Worm (Caenorhabditis elegans) whole organism, young adult: ENCODE measurements around the gene ech-3.

Source experiments
- B0035.1 ChIP-seq: sonication (generic microtip); optimal IDR thresholded peaks from 2 replicates; lab custom pipeline; 2016; ENCODE audit warnings: missing genetic modification characterization, mild to moderate bottlenecking, missing compliant biosample characterization, missing genotype, missing genetic modification reagents
- C17E4.6 ChIP-seq: fragments of 200-800 bp; sonication (Bioruptor generic); IDR thresholded peaks from 2 replicates; pipeline ENCODE4 v1.3.6; 2022; ENCODE audit warnings: missing genetic modification reagents, missing genetic modification characterization, missing compliant biosample characterization
- F22D6.2 ChIP-seq: sonication (generic microtip); optimal IDR thresholded peaks from 2 replicates; lab custom pipeline; 2016; ENCODE audit warnings: mild to moderate bottlenecking, missing genetic modification characterization, missing compliant biosample characterization
- F37B4.10 ChIP-seq: fragments of 200-800 bp; sonication (Bioruptor generic); IDR thresholded peaks from 2 replicates; pipeline ENCODE4 v1.3.6; 2022; ENCODE audit warnings: missing genetic modification characterization, missing compliant biosample characterization
- F55B11.4 ChIP-seq: sonication (generic microtip); optimal IDR thresholded peaks from 2 replicates; lab custom pipeline; 2016; ENCODE audit warnings: missing compliant biosample characterization, missing genetic modification characterization, borderline replicate concordance; ENCODE audit not compliant: insufficient read depth
- F57A8.1 ChIP-seq: fragments of 200-800 bp; sonication (Bioruptor generic); optimal IDR thresholded peaks from 2 replicates; lab custom pipeline; 2018; ENCODE audit warnings: mild to moderate bottlenecking, missing genetic modification characterization, moderate library complexity, missing compliant biosample characterization
- K12H6.12 ChIP-seq: fragments of 200-800 bp; sonication (Bioruptor generic); optimal IDR thresholded peaks from 2 replicates; lab custom pipeline; 2018; ENCODE audit warnings: mild to moderate bottlenecking, missing genetic modification characterization, missing compliant biosample characterization
- T26A5.8 ChIP-seq: sonication (generic microtip); optimal IDR thresholded peaks from 2 replicates; lab custom pipeline; 2016; ENCODE audit warnings: missing genetic modification characterization, missing compliant biosample characterization
- Y56A3A.18 ChIP-seq: fragments of 200-800 bp; sonication (Bioruptor generic); IDR thresholded peaks from 2 replicates; pipeline ENCODE4 v1.3.6; 2022; ENCODE audit warnings: missing genetic modification reagents, missing genetic modification characterization, missing compliant biosample characterization
- Y67H2A.10 ChIP-seq: fragments of 200-800 bp; sonication (Bioruptor generic); conservative IDR thresholded peaks from 2 replicates; pipeline ENCODE4 v1.3.6; 2022; ENCODE audit warnings: missing genetic modification reagents, missing genetic modification characterization, missing compliant biosample characterization
- Y79H2A.3 ChIP-seq: fragments of 200-800 bp; sonication (Bioruptor generic); conservative IDR thresholded peaks from 2 replicates; pipeline ENCODE4 v1.3.6; 2022; ENCODE audit warnings: missing genetic modification reagents, missing genetic modification characterization, missing compliant biosample characterization
- ZK185.1 ChIP-seq: sonication (generic microtip); optimal IDR thresholded peaks from 2 replicates; lab custom pipeline; 2016; ENCODE audit warnings: mild to moderate bottlenecking, missing genetic modification characterization, missing compliant biosample characterization; ENCODE audit not compliant: poor library complexity, severe bottlenecking
- attf-5 ChIP-seq: fragments of 200-800 bp; sonication (Bioruptor generic); optimal IDR thresholded peaks from 2 replicates; lab custom pipeline; 2018; ENCODE audit warnings: mild to moderate bottlenecking, missing genetic modification characterization, missing compliant biosample characterization
- attf-6 ChIP-seq: fragments of 200-800 bp; sonication (Bioruptor generic); IDR thresholded peaks from 2 replicates; pipeline ENCODE4 v1.3.6; 2022; ENCODE audit warnings: missing genetic modification reagents, missing genetic modification characterization, missing compliant biosample characterization
- cebp-1 ChIP-seq, 2 experiments: fragments of 200-800 bp in 1 of 2; sonication (Bioruptor generic) in 1 of 2; sonication (generic microtip) in 1 of 2; IDR thresholded peaks in 1 of 2; optimal IDR thresholded peaks in 1 of 2; 2 replicates each; pipeline versions ENCODE4 v1.3.6 to Lab custom; 2017 to 2022; ENCODE audit warnings: missing compliant biosample characterization in 2 of 2, missing genetic modification characterization in 2 of 2, mild to moderate bottlenecking in 1 of 2, missing genetic modification reagents in 1 of 2, moderate library complexity in 1 of 2
- ceh-79 ChIP-seq: sonication (generic microtip); optimal IDR thresholded peaks from 2 replicates; lab custom pipeline; 2017; ENCODE audit warnings: mild to moderate bottlenecking, missing genetic modification characterization, missing compliant biosample characterization
- die-1 ChIP-seq: sonication (generic microtip); optimal IDR thresholded peaks from 2 replicates; lab custom pipeline; 2016; ENCODE audit warnings: missing genotype, mild to moderate bottlenecking, missing genetic modification characterization, missing compliant biosample characterization
- dpff-1 ChIP-seq: sonication (generic microtip); optimal IDR thresholded peaks from 2 replicates; lab custom pipeline; 2017; ENCODE audit warnings: mild to moderate bottlenecking, missing genetic modification characterization, missing compliant biosample characterization
- dpl-1 ChIP-seq: fragments of 150-350 bp; optimal IDR thresholded peaks from 2 replicates; lab custom pipeline; 2014; ENCODE audit warnings: missing biosample characterization, missing genetic modification reagents, missing genetic modification characterization
- fkh-3 ChIP-seq: sonication (generic microtip); optimal IDR thresholded peaks from 2 replicates; lab custom pipeline; 2016; ENCODE audit warnings: mild to moderate bottlenecking, missing genetic modification characterization, missing compliant biosample characterization
- hlh-26 ChIP-seq: fragments of 200-800 bp; sonication (Bioruptor generic); conservative IDR thresholded peaks from 2 replicates; pipeline ENCODE4 v1.3.6; 2022; ENCODE audit warnings: missing genetic modification reagents, missing genetic modification characterization, missing compliant biosample characterization
- hmg-20 ChIP-seq: fragments of 200-800 bp; sonication (Bioruptor generic); IDR thresholded peaks from 2 replicates; pipeline ENCODE4 v1.3.6; 2022; ENCODE audit warnings: missing genetic modification reagents, missing genetic modification characterization, missing compliant biosample characterization
- hrde-1 ChIP-seq: sonication (generic microtip); optimal IDR thresholded peaks from 2 replicates; lab custom pipeline; 2016; ENCODE audit warnings: missing genetic modification characterization, mild to moderate bottlenecking, missing compliant biosample characterization, moderate library complexity, missing genotype, missing genetic modification reagents, borderline replicate concordance
- let-526 ChIP-seq: fragments of 200-800 bp; sonication (Bioruptor generic); IDR thresholded peaks from 2 replicates; pipeline ENCODE4 v1.3.6; 2022; ENCODE audit warnings: missing genetic modification reagents, missing genetic modification characterization, missing compliant biosample characterization
- let-607 ChIP-seq, 2 experiments: fragments of 200-800 bp in 1 of 2; sonication (Bioruptor generic) in 1 of 2; sonication (generic microtip) in 1 of 2; optimal IDR thresholded peaks; 2 replicates each; lab custom pipeline; 2016 to 2018; ENCODE audit warnings: mild to moderate bottlenecking in 2 of 2, missing compliant biosample characterization in 2 of 2, missing genetic modification characterization in 2 of 2, moderate library complexity in 2 of 2, missing genotype in 1 of 2
- lin-54 ChIP-seq: fragments of 200-800 bp; sonication (Bioruptor generic); optimal IDR thresholded peaks from 2 replicates; lab custom pipeline; 2018; ENCODE audit warnings: mild to moderate bottlenecking, missing genetic modification characterization, missing compliant biosample characterization
- lsl-1 ChIP-seq: fragments of 200-800 bp; sonication (Bioruptor generic); optimal IDR thresholded peaks from 2 replicates; lab custom pipeline; 2018; ENCODE audit warnings: mild to moderate bottlenecking, missing genetic modification characterization, moderate library complexity, missing compliant biosample characterization
- madf-10 ChIP-seq: sonication (generic microtip); optimal IDR thresholded peaks from 2 replicates; lab custom pipeline; 2016; ENCODE audit warnings: mild to moderate bottlenecking, missing genetic modification characterization, missing compliant biosample characterization
- madf-6 ChIP-seq: fragments of 200-800 bp; sonication (Bioruptor generic); IDR thresholded peaks from 2 replicates; pipeline ENCODE4 v1.3.6; 2022; ENCODE audit warnings: missing genetic modification reagents, missing genetic modification characterization, missing compliant biosample characterization
- madf-8 ChIP-seq: fragments of 200-800 bp; sonication (Bioruptor generic); conservative IDR thresholded peaks from 2 replicates; pipeline ENCODE4 v1.3.6; 2022; ENCODE audit warnings: missing genetic modification reagents, missing genetic modification characterization, missing compliant biosample characterization
- mes-4 ChIP-seq: sonication (generic microtip); optimal IDR thresholded peaks from 2 replicates; lab custom pipeline; 2016; ENCODE audit warnings: missing genotype, missing genetic modification characterization, missing compliant biosample characterization
- nhr-90 ChIP-seq: sonication (generic microtip); optimal IDR thresholded peaks from 2 replicates; lab custom pipeline; 2016; ENCODE audit warnings: missing genotype, mild to moderate bottlenecking, missing genetic modification characterization, missing compliant biosample characterization
- rpc-1 ChIP-seq, 2 experiments: fragments of 150-350 bp in 1 of 2; sonication (generic microtip) in 1 of 2; optimal IDR thresholded peaks; 2 replicates each; lab custom pipeline; 2014 to 2018; ENCODE audit warnings: missing biosample characterization in 1 of 2, missing genetic modification characterization in 1 of 2, missing genetic modification reagents in 1 of 2, missing genotype in 1 of 2
- snpc-4 ChIP-seq, 5 experiments: fragments of 150-350 bp in 1 of 5; sonication (generic microtip) in 4 of 5; optimal IDR thresholded peaks; 2 replicates each; lab custom pipeline; 2014 to 2018; ENCODE audit warnings: missing genetic modification characterization in 5 of 5, missing biosample characterization in 3 of 5, antibody characterized with exemption in 2 of 5, mild to moderate bottlenecking in 2 of 5, missing compliant biosample characterization in 2 of 5, missing genotype in 2 of 5, moderate library complexity in 2 of 5, missing genetic modification reagents in 1 of 5
- somi-1 ChIP-seq: fragments of 200-800 bp; sonication (Bioruptor generic); optimal IDR thresholded peaks from 2 replicates; lab custom pipeline; 2018; ENCODE audit warnings: mild to moderate bottlenecking, missing genetic modification characterization, missing compliant biosample characterization
- unc-62 ChIP-seq: fragments of 150-350 bp; optimal IDR thresholded peaks from 2 replicates; lab custom pipeline; 2014; ENCODE audit warnings: missing biosample characterization, missing genetic modification reagents, missing genetic modification characterization
- xnd-1 ChIP-seq: sonication (generic microtip); optimal IDR thresholded peaks from 2 replicates; lab custom pipeline; 2016; ENCODE audit warnings: missing genotype, missing genetic modification reagents, missing genetic modification characterization, missing compliant biosample characterization
- ztf-18 ChIP-seq: sonication (generic microtip); optimal IDR thresholded peaks from 2 replicates; lab custom pipeline; 2016; ENCODE audit warnings: missing genotype, mild to moderate bottlenecking, missing genetic modification characterization, missing compliant biosample characterization
- ztf-22 ChIP-seq: fragments of 200-800 bp; sonication (Bioruptor generic); optimal IDR thresholded peaks from 2 replicates; lab custom pipeline; 2018; ENCODE audit warnings: mild to moderate bottlenecking, missing genetic modification characterization, moderate library complexity, missing compliant biosample characterization
- ztf-26 ChIP-seq: sonication (generic microtip); optimal IDR thresholded peaks from 2 replicates; lab custom pipeline; 2017; ENCODE audit warnings: missing genetic modification characterization, missing compliant biosample characterization

The ech-3 gene

DNA sequence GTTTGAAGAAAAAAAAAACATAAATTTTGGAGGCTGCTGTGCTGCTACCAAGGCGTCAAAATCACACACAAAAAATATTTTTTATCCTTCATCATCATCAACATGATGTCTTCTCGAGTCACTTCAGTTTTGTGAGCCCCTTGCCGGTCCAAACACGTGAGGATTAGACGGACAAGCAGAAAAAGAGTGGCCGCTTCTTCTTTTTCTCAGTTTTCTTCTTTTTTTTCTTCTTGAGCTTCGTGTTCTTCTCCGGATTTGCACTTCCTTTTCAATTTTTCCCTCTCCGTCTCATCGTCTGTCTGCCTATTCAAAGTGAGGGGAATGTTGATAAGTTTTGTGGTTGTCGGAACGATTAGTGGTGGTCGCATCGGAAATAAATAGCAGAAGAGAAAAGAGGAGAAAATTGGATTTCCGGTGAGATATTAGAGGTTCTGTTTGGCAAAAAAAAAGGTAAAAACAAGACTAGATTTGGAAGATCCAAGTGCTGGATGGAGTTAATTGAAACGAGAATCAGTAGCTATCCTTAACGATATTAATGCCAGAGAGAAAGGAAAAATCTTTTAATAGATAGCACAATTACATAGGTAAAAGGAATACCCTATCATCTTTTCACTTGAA is 41.5 kb upstream of the ech-3 start (continued):
- peak; percentile 10 for TF ChIP-seq K12H6.12 (tag; lab: Kevin White, UChicago)
- TF ChIP-seq T26A5.8 (tag; lab: Kevin White, UChicago) = no peak
- no peak for TF ChIP-seq dpl-1 (GFP tag; lab: Kevin White, UChicago)
- no peak for TF ChIP-seq unc-62
- no peak for TF ChIP-seq Y79H2A.3 (GFP tag; lab: Robert Waterston, UW)
- TF ChIP-seq somi-1 (GFP tag; lab: Kevin White, UChicago) = peak; percentile 20
- no peak for TF ChIP-seq hmg-20
- TF ChIP-seq attf-6 (GFP tag; lab: Robert Waterston, UW) = no peak

DNA sequence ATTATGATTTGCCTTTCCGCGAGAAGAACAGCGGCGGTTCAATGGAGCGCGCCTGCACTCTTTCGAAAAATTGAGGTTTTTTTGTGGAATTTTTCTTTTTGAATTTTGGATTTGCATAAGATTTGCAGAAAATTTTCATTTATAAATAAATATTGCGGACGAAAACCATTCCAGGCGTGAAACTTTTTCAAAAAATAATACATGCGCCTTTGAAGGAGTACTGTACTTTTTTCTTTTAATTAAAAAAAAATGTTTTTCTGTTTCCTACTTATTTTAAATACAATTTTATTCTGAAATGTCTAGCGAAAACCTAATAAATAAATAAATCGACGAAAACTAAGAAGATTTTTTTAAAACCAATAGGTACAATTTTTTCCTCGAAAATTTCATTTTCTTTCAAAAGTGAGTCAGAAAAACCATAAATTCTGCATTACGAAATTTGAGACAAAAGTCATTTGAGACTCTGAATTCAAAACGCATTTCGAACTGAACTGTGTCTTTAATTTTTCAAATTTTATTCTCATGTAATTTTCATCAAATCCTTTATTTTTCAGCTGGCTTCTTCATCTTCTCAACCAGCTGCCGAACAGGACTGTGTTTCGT is 40.9 kb upstream of the ech-3 start, which contains the start of gene F26D11.1:
Gene F26D11.1 (plus strand): TSS at position 553 of the 603 bp plus-strand sequence.
- TF ChIP-seq xnd-1 (tag; lab: Kevin White, UChicago) (peak; percentile 77), madf-6 (peak; percentile 82), lsl-1 (peak; percentile 74), madf-8 (GFP tag; lab: Robert Waterston, UW) (peak; percentile 87), let-526 (GFP tag; lab: Robert Waterston, UW) (no peak)

DNA sequence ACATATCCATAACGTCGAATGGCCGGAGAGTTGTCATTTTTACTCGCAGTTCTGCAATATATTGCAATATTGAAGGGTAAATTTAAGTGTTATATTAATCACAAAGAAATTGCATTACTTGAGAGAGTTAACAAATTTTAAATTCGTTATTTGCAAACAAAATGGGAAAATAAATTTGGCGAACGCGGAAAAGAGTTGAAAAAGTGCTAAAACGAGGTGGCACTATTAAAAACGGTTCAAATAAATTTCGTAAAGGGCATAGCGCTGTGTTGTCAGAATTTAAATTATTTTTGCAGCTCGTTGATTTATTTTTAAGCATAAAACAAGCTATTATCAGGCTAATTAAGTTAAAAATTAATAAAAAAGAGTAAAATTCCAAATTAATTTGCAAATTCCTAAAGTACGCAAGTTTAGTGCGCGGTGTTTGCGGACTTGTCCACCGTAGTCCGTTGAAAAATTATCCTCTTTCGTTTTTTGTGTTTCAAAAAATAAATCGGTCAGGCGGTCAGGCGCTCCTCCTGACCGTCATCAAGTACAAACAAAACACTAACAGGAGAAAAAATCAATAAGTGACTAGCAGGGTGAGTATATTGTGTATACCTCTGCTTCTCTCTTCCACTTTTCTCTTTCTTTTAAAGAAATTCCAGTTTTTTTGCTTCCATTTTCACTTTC is 38.5 kb upstream of the ech-3 start, which contains the start of the genes natb-1 and abhd-12:
Gene natb-1 (minus strand): TSS at position 51 of the 672 bp plus-strand sequence.
Gene abhd-12 (plus strand): TSS at position 499 of the 672 bp plus-strand sequence.
- TF ChIP-seq F22D6.2 (tag; lab: Kevin White, UChicago) (no peak), hlh-26 (no peak), ztf-26 (no peak), fkh-3 (tag; lab: Kevin White, UChicago) (no peak), F57A8.1 (no peak), Y67H2A.10 (no peak), F55B11.4 (tag; lab: Kevin White, UChicago) (no peak), Y79H2A.3 (GFP tag; lab: Robert Waterston, UW) (no peak), Y56A3A.18 (no peak), hrde-1 (tag; lab: Kevin White, UChicago) (no peak), lin-54 (GFP tag; lab: Kevin White, UChicago) (peak; percentile 1), ceh-79 (tag; lab: Kevin White, UChicago) (no peak), madf-10 (tag; lab: Kevin White, UChicago) (no peak), B0035.1 (tag; lab: Kevin White, UChicago) (no peak), madf-6 (no peak), mes-4 (tag; lab: Kevin White, UChicago) (no peak), snpc-4 (GFP tag; optimal IDR thresholded peaks at IDR 0.05; lab: Kevin White, UChicago) (no peak), snpc-4 (tag; optimal IDR thresholded peaks at IDR 0.05; lab: Kevin White, UChicago) (peak in 2 of 4 experiments; percentile 18 to 19), C17E4.6 (GFP tag; lab: Robert Waterston, UW) (no peak), somi-1 (GFP tag; lab: Kevin White, UChicago) (no peak), F37B4.10 (GFP tag; lab: Robert Waterston, UW) (no peak), ztf-18 (peak; percentile 3), let-607 (tag; optimal IDR thresholded peaks at IDR 0.05; lab: Kevin White, UChicago) (no peak), ZK185.1 (tag; lab: Kevin White, UChicago) (no peak), ztf-22 (GFP tag; lab: Kevin White, UChicago) (no peak), cebp-1 (GFP tag; IDR thresholded peaks at IDR 0.05; lab: Robert Waterston, UW) (no peak), cebp-1 (tag; optimal IDR thresholded peaks at IDR 0.05; lab: Kevin White, UChicago) (peak; percentile 46), rpc-1 (optimal IDR thresholded peaks at IDR 0.05; lab: Kevin White, UChicago) (no peak), rpc-1 (tag; optimal IDR thresholded peaks at IDR 0.05; lab: Kevin White, UChicago) (no peak), die-1 (tag; lab: Kevin White, UChicago) (no peak), dpff-1 (no peak), nhr-90 (tag; lab: Kevin White, UChicago) (no peak), attf-5 (GFP tag; lab: Kevin White, UChicago) (peak; percentile 91)
